Worm (Caenorhabditis elegans) whole organism, L4 larva: ENCODE results near the gene memi-3.

Experiments used
- D1046.2 ChIP-seq: fragments of 200-800 bp; sonication (Bioruptor generic); IDR thresholded peaks from 2 replicates; pipeline ENCODE4 v1.3.6; 2022; ENCODE audit warnings: missing genetic modification characterization, missing compliant biosample characterization
- F10B5.3 ChIP-seq: sonication (generic microtip); optimal IDR thresholded peaks from 2 replicates; lab custom pipeline; 2016; ENCODE audit warnings: mild to moderate bottlenecking, missing genetic modification characterization, missing compliant biosample characterization
- F49E8.2 ChIP-seq: sonication (generic microtip); optimal IDR thresholded peaks from 2 replicates; lab custom pipeline; 2016; ENCODE audit warnings: missing compliant biosample characterization, mild to moderate bottlenecking, missing genetic modification characterization, borderline replicate concordance
- Y105C5A.15 ChIP-seq: fragments of 200-800 bp; sonication (Bioruptor generic); IDR thresholded peaks from 2 replicates; pipeline ENCODE4 v1.3.6; 2022; ENCODE audit warnings: missing genetic modification characterization, missing compliant biosample characterization
- aly-2 ChIP-seq: sonication (generic microtip); optimal IDR thresholded peaks from 2 replicates; lab custom pipeline; 2018; ENCODE audit warnings: missing biosample characterization, missing genetic modification characterization
- arid-1 ChIP-seq: fragments of 200-800 bp; sonication (Bioruptor generic); conservative IDR thresholded peaks from 2 replicates; pipeline ENCODE4 v1.3.6; 2022; ENCODE audit warnings: missing genetic modification reagents, missing genetic modification characterization, missing compliant biosample characterization
- ceh-20 ChIP-seq: fragments of 200-800 bp; sonication (Bioruptor generic); IDR thresholded peaks from 2 replicates; pipeline ENCODE4 v1.3.6; 2022; ENCODE audit warnings: missing genetic modification reagents, missing genetic modification characterization, missing compliant biosample characterization
- ceh-44 ChIP-seq: fragments of 200-800 bp; sonication (Bioruptor generic); IDR thresholded peaks from 2 replicates; pipeline ENCODE4 v1.3.6; 2022; ENCODE audit warnings: missing genetic modification reagents, missing genetic modification characterization, missing compliant biosample characterization
- ceh-62 ChIP-seq: sonication (generic microtip); optimal IDR thresholded peaks from 2 replicates; lab custom pipeline; 2017; ENCODE audit warnings: missing biosample characterization, missing genetic modification characterization
- ces-1 ChIP-seq: fragments of 150-350 bp; sonication (generic microtip); optimal IDR thresholded peaks from 4 replicates; lab custom pipeline; 2014; ENCODE audit warnings: missing biosample characterization, missing genetic modification reagents, missing genetic modification characterization
- ctbp-1 ChIP-seq: fragments of 200-800 bp; sonication (Bioruptor generic); IDR thresholded peaks from 2 replicates; pipeline ENCODE4 v1.3.6; 2022; ENCODE audit warnings: missing genetic modification reagents, missing genetic modification characterization, missing compliant biosample characterization
- daf-16 ChIP-seq, 3 experiments: sonication (generic microtip); optimal IDR thresholded peaks; 2 replicates each; lab custom pipeline; 2016 to 2017; ENCODE audit warnings: missing genetic modification characterization in 3 of 3, missing genetic modification reagents in 3 of 3, mild to moderate bottlenecking in 2 of 3, missing compliant biosample characterization in 2 of 3, missing biosample characterization in 1 of 3, moderate library complexity in 1 of 3
- daf-8 ChIP-seq: fragments of 200-800 bp; sonication (Bioruptor generic); IDR thresholded peaks from 2 replicates; pipeline ENCODE4 v1.3.6; 2022; ENCODE audit warnings: missing genetic modification characterization, missing compliant biosample characterization
- dmd-8 ChIP-seq: fragments of 200-800 bp; sonication (Bioruptor generic); IDR thresholded peaks from 2 replicates; pipeline ENCODE4 v1.3.6; 2022; ENCODE audit warnings: missing genetic modification characterization, missing compliant biosample characterization
- dpl-1 ChIP-seq: fragments of 150-350 bp; optimal IDR thresholded peaks from 2 replicates; lab custom pipeline; 2014; ENCODE audit warnings: missing biosample characterization, missing genetic modification reagents, missing genetic modification characterization
- fkh-10 ChIP-seq: fragments of 150-350 bp; optimal IDR thresholded peaks from 2 replicates; lab custom pipeline; 2014; ENCODE audit warnings: missing biosample characterization, missing genetic modification reagents, missing genetic modification characterization
- hif-1 ChIP-seq, 2 experiments: sonication (generic microtip); optimal IDR thresholded peaks; 2 replicates each; lab custom pipeline; 2016 to 2017; ENCODE audit warnings: missing compliant biosample characterization in 2 of 2, missing genetic modification characterization in 2 of 2, missing genetic modification reagents in 2 of 2, missing genotype in 2 of 2, mild to moderate bottlenecking in 1 of 2
- hlh-30 ChIP-seq: sonication (generic microtip); optimal IDR thresholded peaks from 2 replicates; lab custom pipeline; 2017; ENCODE audit warnings: antibody characterized with exemption, mild to moderate bottlenecking, missing genetic modification characterization, missing compliant biosample characterization; ENCODE audit not compliant: insufficient read depth
- jun-1 ChIP-seq: fragments of 150-350 bp; optimal IDR thresholded peaks from 2 replicates; lab custom pipeline; 2014; ENCODE audit warnings: missing biosample characterization, missing genetic modification reagents, missing genetic modification characterization
- lin-1 ChIP-seq: fragments of 200-800 bp; sonication (Bioruptor generic); IDR thresholded peaks from 2 replicates; pipeline ENCODE4 v1.3.6; 2022; ENCODE audit warnings: missing genetic modification reagents, missing genetic modification characterization, missing compliant biosample characterization
- lir-3 ChIP-seq: sonication (generic microtip); optimal IDR thresholded peaks from 2 replicates; lab custom pipeline; 2016; ENCODE audit warnings: mild to moderate bottlenecking, missing genetic modification characterization, missing compliant biosample characterization
- madf-9 ChIP-seq: fragments of 200-800 bp; sonication (Bioruptor generic); conservative IDR thresholded peaks from 2 replicates; pipeline ENCODE4 v1.3.6; 2022; ENCODE audit warnings: missing genetic modification reagents, missing genetic modification characterization, missing compliant biosample characterization
- mdt-29 ChIP-seq: fragments of 200-800 bp; sonication (Bioruptor generic); IDR thresholded peaks from 2 replicates; pipeline ENCODE4 v1.3.6; 2022; ENCODE audit warnings: missing genetic modification reagents, missing genetic modification characterization, missing compliant biosample characterization
- mep-1 ChIP-seq: fragments of 150-350 bp; sonication (generic microtip); optimal IDR thresholded peaks from 3 replicates; lab custom pipeline; 2014; ENCODE audit warnings: missing biosample characterization, missing genetic modification characterization
- mes-2 ChIP-seq: sonication (generic microtip); optimal IDR thresholded peaks from 2 replicates; lab custom pipeline; 2016; ENCODE audit warnings: missing genotype, mild to moderate bottlenecking, missing genetic modification characterization, missing compliant biosample characterization; ENCODE audit not compliant: poor library complexity, severe bottlenecking
- mxl-2 ChIP-seq: fragments of 200-800 bp; sonication (Bioruptor generic); conservative IDR thresholded peaks from 2 replicates; pipeline ENCODE4 v1.3.6; 2022; ENCODE audit warnings: missing genetic modification reagents, missing genetic modification characterization, missing compliant biosample characterization
- mxl-3 ChIP-seq: fragments of 200-800 bp; sonication (Bioruptor generic); optimal IDR thresholded peaks from 2 replicates; lab custom pipeline; 2018; ENCODE audit warnings: mild to moderate bottlenecking, missing genetic modification characterization, missing compliant biosample characterization
- nhr-102 ChIP-seq: sonication (generic microtip); optimal IDR thresholded peaks from 2 replicates; lab custom pipeline; 2016; ENCODE audit warnings: mild to moderate bottlenecking, missing genetic modification characterization, moderate library complexity, missing compliant biosample characterization
- nhr-41 ChIP-seq: fragments of 200-800 bp; sonication (Bioruptor generic); IDR thresholded peaks from 2 replicates; pipeline ENCODE4 v1.3.6; 2022; ENCODE audit warnings: missing genetic modification reagents, missing genetic modification characterization, missing compliant biosample characterization
- nhr-48 ChIP-seq: sonication (generic microtip); optimal IDR thresholded peaks from 2 replicates; lab custom pipeline; 2016; ENCODE audit warnings: mild to moderate bottlenecking, missing genetic modification characterization, missing compliant biosample characterization
- nhr-76 ChIP-seq: fragments of 150-350 bp; optimal IDR thresholded peaks from 2 replicates; lab custom pipeline; 2014; ENCODE audit warnings: missing biosample characterization, missing genetic modification characterization
- saeg-2 ChIP-seq: fragments of 200-800 bp; sonication (Bioruptor generic); IDR thresholded peaks from 2 replicates; pipeline ENCODE4 v1.3.6; 2022; ENCODE audit warnings: missing genetic modification reagents, missing genetic modification characterization, missing compliant biosample characterization
- skn-1 ChIP-seq: fragments of 150-350 bp; optimal IDR thresholded peaks from 2 replicates; lab custom pipeline; 2014; ENCODE audit warnings: missing biosample characterization, missing genetic modification characterization
- snpc-1.2 ChIP-seq: fragments of 200-800 bp; sonication (Bioruptor generic); IDR thresholded peaks from 2 replicates; pipeline ENCODE4 v1.3.6; 2022; ENCODE audit warnings: missing genetic modification reagents, missing genetic modification characterization, missing compliant biosample characterization
- tra-1 ChIP-seq: fragments of 200-800 bp; sonication (Bioruptor generic); IDR thresholded peaks from 2 replicates; pipeline ENCODE4 v1.3.6; 2022; ENCODE audit warnings: missing genetic modification reagents, missing genetic modification characterization, missing compliant biosample characterization
- unc-130 ChIP-seq: sonication (generic microtip); optimal IDR thresholded peaks from 2 replicates; lab custom pipeline; 2016; ENCODE audit warnings: missing genetic modification reagents, missing genetic modification characterization, missing compliant biosample characterization
- unc-62 ChIP-seq, 3 experiments: fragments of 150-350 bp in 1 of 3; sonication (generic microtip); optimal IDR thresholded peaks in 2 of 3; peaks in 1 of 3; 1 replicate in 1 of 3; 2 replicates in 2 of 3; lab custom pipeline; 2014 to 2017; ENCODE audit warnings: missing biosample characterization in 3 of 3, missing genetic modification characterization in 3 of 3, missing genetic modification reagents in 3 of 3, missing genotype in 1 of 3
- vab-7 ChIP-seq: fragments of 200-800 bp; sonication (Bioruptor generic); IDR thresholded peaks from 2 replicates; pipeline ENCODE4 v1.3.6; 2022; ENCODE audit warnings: missing genetic modification reagents, missing genetic modification characterization, missing compliant biosample characterization
- zfp-3 ChIP-seq: fragments of 200-800 bp; sonication (Bioruptor generic); conservative IDR thresholded peaks from 2 replicates; pipeline ENCODE4 v1.3.6; 2022; ENCODE audit warnings: missing genetic modification reagents, missing genetic modification characterization, missing compliant biosample characterization
- ztf-7 ChIP-seq: fragments of 150-350 bp; optimal IDR thresholded peaks from 2 replicates; lab custom pipeline; 2014; ENCODE audit warnings: missing biosample characterization, missing genetic modification characterization

Gene memi-3

ce11 chrIV:11433709-11434108 is 30.6 kb upstream of the memi-3 start (continued):
- no peak for TF ChIP-seq unc-130 (GFP tag; lab: Kevin White, UChicago)
- no peak for TF ChIP-seq vab-7 (GFP tag; lab: Robert Waterston, UW)
- no peak for TF ChIP-seq snpc-1.2 (GFP tag; lab: Robert Waterston, UW)
- TF ChIP-seq nhr-48 (tag; lab: Kevin White, UChicago) = no peak
- TF ChIP-seq ceh-62 (tag; lab: Kevin White, UChicago) = no peak
- TF ChIP-seq zfp-3 = no peak
- TF ChIP-seq Y105C5A.15 (GFP tag; lab: Robert Waterston, UW) = no peak
- TF ChIP-seq jun-1 (tag; lab: Kevin White, UChicago) = no peak
- TF ChIP-seq hlh-30 (tag; lab: Kevin White, UChicago) = peak; percentile 45
- TF ChIP-seq mxl-3 (GFP tag; lab: Kevin White, UChicago) = no peak
- TF ChIP-seq F49E8.2 (tag; lab: Kevin White, UChicago) = no peak
- no peak for TF ChIP-seq skn-1 (tag; lab: Kevin White, UChicago)
- peak; percentile 80 for TF ChIP-seq mep-1 (tag; lab: Kevin White, UChicago)
- TF ChIP-seq aly-2 (tag; lab: Kevin White, UChicago) = no peak
- peak in 1 of 2 experiments; percentile 21 for TF ChIP-seq unc-62 (GFP tag; optimal IDR thresholded peaks at IDR 0.05 in 1 of 2; lab: Kevin White, UChicago)
- no peak for TF ChIP-seq unc-62 (tag; optimal IDR thresholded peaks at IDR 0.05; lab: Kevin White, UChicago)
- peak; percentile 48; the same call in 1 of the 2 replicates for TF ChIP-seq ceh-20 (GFP tag; lab: Robert Waterston, UW)
- TF ChIP-seq dmd-8 (GFP tag; lab: Robert Waterston, UW) = no peak
- no peak for TF ChIP-seq madf-9
- no peak for TF ChIP-seq daf-8
- no peak for TF ChIP-seq tra-1
- TF ChIP-seq fkh-10 (GFP tag; lab: Kevin White, UChicago) = peak; percentile 33
- TF ChIP-seq mes-2 (tag; lab: Kevin White, UChicago) = no peak
- no peak for TF ChIP-seq lin-1
- TF ChIP-seq mxl-2 (GFP tag; lab: Robert Waterston, UW) = no peak

DNA sequence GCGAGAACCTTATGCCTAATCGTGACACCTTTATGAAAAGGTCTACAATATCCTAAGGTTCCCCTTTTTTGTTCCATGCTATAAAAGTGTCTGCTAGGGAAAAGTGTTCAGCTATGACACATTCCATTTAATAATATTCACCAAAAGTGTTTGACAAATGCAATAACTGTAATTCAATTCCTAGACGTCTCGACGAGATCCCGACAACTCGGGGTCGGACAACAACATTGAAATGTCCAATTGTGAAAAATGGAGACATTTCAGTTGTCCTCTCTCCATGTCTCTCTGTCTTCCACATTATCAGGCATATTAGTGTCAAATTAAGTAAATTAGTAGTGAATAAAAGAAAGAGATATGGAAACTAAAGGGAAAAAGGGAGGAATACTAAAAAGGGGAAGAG is 28.3 kb upstream of the memi-3 start:
- 0 out of 2 replicates have a peak, but pooled peaks have one; percentile 28 for TF ChIP-seq ctbp-1 (GFP tag; lab: Robert Waterston, UW)
- no peak for TF ChIP-seq hif-1 (tag; optimal IDR thresholded peaks at IDR 0.05; lab: Kevin White, UChicago)
- TF ChIP-seq nhr-76 = no peak
- TF ChIP-seq ces-1 (GFP tag; lab: Kevin White, UChicago) = peak; percentile 28

- TF ChIP-seq lir-3 (tag; lab: Kevin White, UChicago) = no peak
- TF ChIP-seq saeg-2 = no peak
- TF ChIP-seq ztf-7 = no peak
- no peak for TF ChIP-seq mxl-2 (GFP tag; lab: Robert Waterston, UW)
- TF ChIP-seq nhr-41 (GFP tag; lab: Robert Waterston, UW) = no peak
- no peak for TF ChIP-seq ceh-44 (GFP tag; lab: Robert Waterston, UW)
- no peak for TF ChIP-seq ceh-62 (tag; lab: Kevin White, UChicago)
- TF ChIP-seq nhr-102 (tag; lab: Kevin White, UChicago) = no peak
- TF ChIP-seq mes-2 (tag; lab: Kevin White, UChicago) = no peak
- TF ChIP-seq mdt-29 (GFP tag; lab: Robert Waterston, UW) = no peak
- TF ChIP-seq D1046.2 = no peak
- TF ChIP-seq arid-1 (GFP tag; lab: Robert Waterston, UW) = no peak
- TF ChIP-seq daf-16 (GFP tag; optimal IDR thresholded peaks at IDR 0.05; lab: Kevin White, UChicago) = no peak
- no peak for TF ChIP-seq daf-16 (tag; optimal IDR thresholded peaks at IDR 0.05; lab: Kevin White, UChicago)
- no peak for TF ChIP-seq F10B5.3 (tag; lab: Kevin White, UChicago)
- no peak for TF ChIP-seq zfp-3
- no peak for TF ChIP-seq hif-1 (tag; optimal IDR thresholded peaks at IDR 0.05; lab: Kevin White, UChicago)
- TF ChIP-seq dpl-1 (GFP tag; lab: Kevin White, UChicago) = no peak
Measured at ce11 chrIV:11425442-11425841, 22.3 kb upstream of the memi-3 start, which contains the start of gene kin-4. Gene kin-4 (plus strand): TSS chrIV:11425742.
